Worm (Caenorhabditis elegans): ENCODE data around the gene ZC513.3.

Gene ZC513.3

DNA sequence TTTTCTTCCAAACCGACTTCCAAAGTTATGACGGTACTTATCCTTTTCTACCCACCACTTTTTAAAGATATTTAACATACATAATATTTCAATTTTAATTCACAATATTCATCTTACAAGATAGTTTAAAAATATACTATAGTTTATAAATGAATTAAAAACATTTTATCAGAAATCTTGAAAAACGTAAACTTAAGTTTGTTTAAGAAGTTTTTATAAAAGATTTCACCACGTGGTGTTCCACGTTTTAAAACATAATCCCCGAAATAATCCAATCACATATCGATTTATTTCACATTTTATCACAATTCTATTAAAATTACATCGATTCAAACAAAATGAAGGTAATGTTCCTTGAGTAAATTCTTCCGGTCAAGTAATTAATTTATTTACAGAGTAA lies at the start of gene ZC513.3:
ZC513.3 (plus strand) TSS at position 301 of the 400 bp plus-strand sequence.
- no peak for TF ChIP-seq dao-5 (tag; optimal IDR thresholded peaks at IDR 0.05)
- no peak for TF ChIP-seq him-1 (tag; optimal IDR thresholded peaks at IDR 0.05)
- no peak for TF ChIP-seq W03F9.2 (tag; optimal IDR thresholded peaks at IDR 0.05)

- TF ChIP-seq dao-5 (tag; optimal IDR thresholded peaks at IDR 0.05): no peak
- TF ChIP-seq W03F9.2 (tag; optimal IDR thresholded peaks at IDR 0.05): peak; percentile 74
- TF ChIP-seq him-1 (tag; optimal IDR thresholded peaks at IDR 0.05): peak; percentile 90
Measured at ce11 chrV:8000929-8001513, 45.8 kb upstream of the ZC513.3 start, which contains the start of gene Y97E10AR.1. TSS of gene Y97E10AR.1 (plus strand) at chrV:8001463.

DNA sequence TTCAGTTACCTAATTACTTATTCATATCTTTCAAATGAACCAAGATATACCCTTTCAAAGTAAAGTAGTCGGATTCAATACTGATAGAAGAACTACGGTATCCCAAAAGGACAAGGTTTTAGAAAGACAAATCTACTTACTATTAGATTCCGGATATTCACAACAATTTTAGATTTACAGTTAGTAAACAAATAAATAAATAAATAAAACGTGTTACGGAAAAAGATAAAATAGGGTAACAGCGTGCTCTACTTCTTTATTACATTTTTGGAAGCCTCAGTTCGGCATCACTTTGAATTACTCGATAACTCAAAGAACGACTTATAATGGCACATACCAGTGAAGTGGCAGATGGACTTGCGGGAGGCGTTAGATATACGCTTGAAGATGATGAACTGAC lies 41.8 kb upstream of the ZC513.3 start, which contains the start of gene Y97E10AR.8:
Y97E10AR.8 (plus strand) TSS at position 301 of the 400 bp plus-strand sequence.
- TF ChIP-seq W03F9.2 (tag; optimal IDR thresholded peaks at IDR 0.05) (no peak), him-1 (tag; optimal IDR thresholded peaks at IDR 0.05) (no peak), dao-5 (tag; optimal IDR thresholded peaks at IDR 0.05) (no peak)

- TF ChIP-seq dao-5 (tag; optimal IDR thresholded peaks at IDR 0.05) (no peak), W03F9.2 (tag; optimal IDR thresholded peaks at IDR 0.05) (no peak), him-1 (tag; optimal IDR thresholded peaks at IDR 0.05) (no peak)
Measured at ce11 chrV:8007460-8008292, 39.1 kb upstream of the ZC513.3 start, which contains the start of gene Y97E10AR.3. TSS of gene Y97E10AR.3 (minus strand) at chrV:8007510.

ce11 chrV:8010103-8010502 lies 36.7 kb upstream of the ZC513.3 start, which contains the start of gene Y97E10AR.4:
TSS of gene Y97E10AR.4 (minus strand) at chrV:8010233.
- TF ChIP-seq him-1 (tag; optimal IDR thresholded peaks at IDR 0.05) (no peak), W03F9.2 (tag; optimal IDR thresholded peaks at IDR 0.05) (no peak), dao-5 (tag; optimal IDR thresholded peaks at IDR 0.05) (no peak)

DNA sequence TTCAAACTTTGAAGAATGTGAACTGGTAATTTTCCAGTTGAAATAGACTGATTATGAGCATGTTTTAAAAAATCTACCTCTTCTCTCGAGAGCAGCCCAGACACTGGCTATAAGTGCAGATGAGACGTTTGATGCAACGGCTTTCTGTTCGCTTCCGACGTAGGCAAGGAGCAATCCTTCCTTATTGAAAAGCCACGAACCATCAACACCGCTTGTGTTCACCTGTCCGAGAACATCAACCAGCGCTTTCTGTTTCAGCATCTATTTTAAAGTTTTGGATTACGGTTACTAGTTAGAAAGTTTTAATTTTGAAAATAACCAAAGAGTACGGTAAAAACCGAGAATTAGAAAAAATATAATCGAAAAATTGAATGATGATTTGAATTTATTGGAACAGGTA lies 36.0 kb upstream of the ZC513.3 start, which contains the start of gene lmtr-2:
lmtr-2 (minus strand) TSS at position 261 of the 400 bp plus-strand sequence.
- TF ChIP-seq him-1 (tag; optimal IDR thresholded peaks at IDR 0.05) (no peak), W03F9.2 (tag; optimal IDR thresholded peaks at IDR 0.05) (no peak), dao-5 (tag; optimal IDR thresholded peaks at IDR 0.05) (no peak)

DNA sequence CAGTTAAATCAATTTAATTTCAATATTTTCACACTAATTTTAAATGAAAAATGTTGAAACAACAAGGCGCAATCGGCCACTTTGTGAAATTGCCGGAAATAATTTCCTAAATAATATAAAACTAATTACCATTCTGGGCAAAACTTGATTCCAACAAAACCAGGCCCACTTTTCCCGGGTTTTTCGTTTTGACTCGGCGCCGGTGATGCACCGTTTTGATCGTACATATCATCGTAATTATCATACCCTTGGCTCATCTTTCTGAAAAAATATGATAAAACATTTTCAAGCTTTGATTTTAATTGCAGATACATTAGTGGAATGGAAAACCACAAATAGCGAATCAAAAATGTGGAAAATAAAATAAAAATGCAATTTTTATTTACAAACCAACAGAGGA lies 34.8 kb upstream of the ZC513.3 start, which contains the start of gene rpb-9:
rpb-9 (minus strand) TSS at position 314 of the 400 bp plus-strand sequence.
- TF ChIP-seq dao-5 (tag; optimal IDR thresholded peaks at IDR 0.05): no peak
- no peak for TF ChIP-seq W03F9.2 (tag; optimal IDR thresholded peaks at IDR 0.05)
- no peak for TF ChIP-seq him-1 (tag; optimal IDR thresholded peaks at IDR 0.05)

DNA sequence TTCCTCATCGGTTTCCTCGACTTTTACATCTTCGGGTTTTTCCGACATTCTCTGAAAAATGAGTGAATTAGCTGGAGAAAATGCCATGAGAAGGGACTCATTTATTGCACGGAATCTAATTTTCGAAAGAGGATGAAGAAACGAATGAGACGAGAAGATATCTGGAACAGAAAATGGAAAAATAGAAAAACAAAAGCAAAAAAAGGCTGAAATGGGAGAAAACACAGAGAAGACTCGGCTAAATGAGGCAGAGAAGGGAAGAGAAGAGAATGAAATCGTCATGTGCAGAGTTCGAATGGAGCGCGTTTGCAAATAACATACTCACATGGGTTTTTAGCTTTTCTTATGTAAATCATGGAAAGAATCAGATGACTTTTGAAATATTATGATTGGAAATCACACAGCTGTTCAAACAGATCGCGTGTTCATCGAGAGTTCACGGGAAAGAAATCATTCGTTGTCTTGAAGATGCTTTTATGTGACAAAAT lies 32.9 kb upstream of the ZC513.3 start, which contains the start of gene Y97E10AR.6:
Y97E10AR.6 (minus strand) TSS at position 51 of the 488 bp plus-strand sequence.
- TF ChIP-seq W03F9.2 (tag; optimal IDR thresholded peaks at IDR 0.05) (peak; percentile 25), him-1 (tag; optimal IDR thresholded peaks at IDR 0.05) (no peak)

DNA sequence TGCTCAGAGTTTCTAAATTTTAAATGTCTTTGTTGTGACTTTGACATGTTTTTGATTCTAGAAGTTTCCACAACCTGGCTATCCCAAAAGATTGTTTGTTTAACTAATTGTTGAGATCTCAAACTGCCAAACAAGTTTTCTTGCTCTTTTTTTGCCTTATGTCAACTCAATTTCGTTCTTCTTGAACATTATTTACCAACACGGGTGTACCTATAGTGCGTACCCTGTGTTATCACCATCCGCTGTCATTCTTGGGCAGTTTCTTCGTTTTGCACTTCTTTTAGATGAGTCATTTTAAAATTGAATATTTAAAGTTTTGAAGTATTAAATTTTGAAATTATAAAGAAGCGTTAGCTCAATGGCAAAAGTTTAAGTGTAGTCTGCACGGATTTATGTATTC lies 29.9 kb upstream of the ZC513.3 start, which contains the start of gene sptl-2:
sptl-2 (plus strand) TSS at position 280 of the 400 bp plus-strand sequence.
- TF ChIP-seq W03F9.2 (tag; optimal IDR thresholded peaks at IDR 0.05): no peak
- no peak for TF ChIP-seq him-1 (tag; optimal IDR thresholded peaks at IDR 0.05)
- TF ChIP-seq dao-5 (tag; optimal IDR thresholded peaks at IDR 0.05): no peak

ce11 chrV:8017924-8018323 lies 28.9 kb upstream of the ZC513.3 start:
- TF ChIP-seq dao-5 (tag; optimal IDR thresholded peaks at IDR 0.05) (no peak), him-1 (tag; optimal IDR thresholded peaks at IDR 0.05) (no peak), W03F9.2 (tag; optimal IDR thresholded peaks at IDR 0.05) (no peak)

- TF ChIP-seq him-1 (tag; optimal IDR thresholded peaks at IDR 0.05) (no peak), dao-5 (tag; optimal IDR thresholded peaks at IDR 0.05) (no peak), W03F9.2 (tag; optimal IDR thresholded peaks at IDR 0.05) (no peak)
Measured at ce11 chrV:8018919-8019318, 27.9 kb upstream of the ZC513.3 start.

- TF ChIP-seq dao-5 (tag; optimal IDR thresholded peaks at IDR 0.05) (no peak), W03F9.2 (tag; optimal IDR thresholded peaks at IDR 0.05) (no peak), him-1 (tag; optimal IDR thresholded peaks at IDR 0.05) (no peak)
Measured at ce11 chrV:8019783-8020182, 27.0 kb upstream of the ZC513.3 start.

- TF ChIP-seq dao-5 (tag; optimal IDR thresholded peaks at IDR 0.05) (no peak), him-1 (tag; optimal IDR thresholded peaks at IDR 0.05) (no peak), W03F9.2 (tag; optimal IDR thresholded peaks at IDR 0.05) (no peak)
Measured at ce11 chrV:8022040-8022439, 24.8 kb upstream of the ZC513.3 start, which contains the start of gene ech-3. TSS of gene ech-3 (plus strand) at chrV:8022217.

All from whole organism, L4/young adult.